Worm (Caenorhabditis elegans): ENCODE results near the gene C17C3.6.

DNA sequence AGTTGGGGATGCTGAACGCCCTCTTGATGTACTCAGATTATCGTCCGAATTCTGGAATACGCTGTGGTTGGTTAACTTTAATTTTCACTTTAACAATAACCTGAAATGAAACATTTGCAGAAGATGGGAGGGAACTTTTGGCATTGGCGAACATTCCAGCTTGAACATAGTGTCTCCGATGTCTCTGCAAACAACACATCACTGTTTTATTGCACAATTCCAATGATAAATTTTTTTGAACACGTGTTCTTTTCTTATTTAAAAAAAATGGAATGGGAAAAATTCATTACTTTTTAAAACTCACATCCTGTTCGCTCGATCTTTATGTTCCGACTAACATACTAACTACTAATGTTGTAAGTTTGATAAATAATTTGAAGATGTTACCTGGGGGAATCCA, 49.4 kb upstream of the C17C3.6 start, which contains the start of gene fzy-1:
- TF ChIP-seq hmg-4 (GFP tag; optimal IDR thresholded peaks at IDR 0.05), result no peak
- TF ChIP-seq aly-1 (tag; optimal IDR thresholded peaks at IDR 0.05), result no peak
- TF ChIP-seq flt-1 (GFP tag; IDR thresholded peaks at IDR 0.05), result no peak
- no peak for TF ChIP-seq pes-1 (GFP tag; IDR thresholded peaks at IDR 0.05)
- TF ChIP-seq ama-1 (optimal IDR thresholded peaks at IDR 0.05), result no peak
- no peak for TF ChIP-seq ets-7 (tag; optimal IDR thresholded peaks at IDR 0.05)

All from whole organism, early embryonic.